Worm (Caenorhabditis elegans) whole organism, L4 larva: ENCODE data around the gene sod-3.

Experiments used
- D1046.2 ChIP-seq: fragments of 200-800 bp; sonication (Bioruptor generic); IDR thresholded peaks from 2 replicates; pipeline ENCODE4 v1.3.6; 2022; ENCODE audit warnings: missing genetic modification characterization, missing compliant biosample characterization
- F10B5.3 ChIP-seq: sonication (generic microtip); optimal IDR thresholded peaks from 2 replicates; lab custom pipeline; 2016; ENCODE audit warnings: mild to moderate bottlenecking, missing genetic modification characterization, missing compliant biosample characterization
- F26F4.8 ChIP-seq: fragments of 200-800 bp; sonication (Bioruptor generic); conservative IDR thresholded peaks from 2 replicates; pipeline ENCODE4 v1.3.6; 2022; ENCODE audit warnings: missing genetic modification characterization, missing compliant biosample characterization
- Y5F2A.4 ChIP-seq: fragments of 200-800 bp; sonication (Bioruptor generic); optimal IDR thresholded peaks from 2 replicates; lab custom pipeline; 2018; ENCODE audit warnings: mild to moderate bottlenecking, missing genetic modification characterization, missing compliant biosample characterization
- ZK337.2 ChIP-seq: fragments of 200-800 bp; sonication (Bioruptor generic); IDR thresholded peaks from 2 replicates; pipeline ENCODE4 v1.3.6; 2022; ENCODE audit warnings: missing genetic modification reagents, missing genetic modification characterization, missing compliant biosample characterization
- aly-2 ChIP-seq: sonication (generic microtip); optimal IDR thresholded peaks from 2 replicates; lab custom pipeline; 2018; ENCODE audit warnings: missing biosample characterization, missing genetic modification characterization
- ama-1 ChIP-seq: fragments of 150-350 bp; optimal IDR thresholded peaks from 2 replicates; lab custom pipeline; 2014; ENCODE audit warnings: inconsistent platforms, mixed read lengths
- arid-1 ChIP-seq: fragments of 200-800 bp; sonication (Bioruptor generic); conservative IDR thresholded peaks from 2 replicates; pipeline ENCODE4 v1.3.6; 2022; ENCODE audit warnings: missing genetic modification reagents, missing genetic modification characterization, missing compliant biosample characterization
- attf-4 ChIP-seq: sonication (generic microtip); optimal IDR thresholded peaks from 3 replicates; lab custom pipeline; 2017; ENCODE audit warnings: missing biosample characterization, missing genetic modification characterization
- ceh-20 ChIP-seq: fragments of 200-800 bp; sonication (Bioruptor generic); IDR thresholded peaks from 2 replicates; pipeline ENCODE4 v1.3.6; 2022; ENCODE audit warnings: missing genetic modification reagents, missing genetic modification characterization, missing compliant biosample characterization
- ceh-32 ChIP-seq: sonication (generic microtip); optimal IDR thresholded peaks from 2 replicates; lab custom pipeline; 2016; ENCODE audit warnings: mild to moderate bottlenecking, missing genetic modification characterization, missing compliant biosample characterization; ENCODE audit not compliant: poor library complexity
- ces-1 ChIP-seq: fragments of 150-350 bp; sonication (generic microtip); optimal IDR thresholded peaks from 4 replicates; lab custom pipeline; 2014; ENCODE audit warnings: missing biosample characterization, missing genetic modification reagents, missing genetic modification characterization
- cey-2 ChIP-seq: sonication (generic microtip); optimal IDR thresholded peaks from 3 replicates; lab custom pipeline; 2017; ENCODE audit warnings: missing genetic modification characterization, mild to moderate bottlenecking, missing compliant biosample characterization, antibody characterized with exemption, borderline replicate concordance; ENCODE audit not compliant: insufficient read depth
- daf-8 ChIP-seq: fragments of 200-800 bp; sonication (Bioruptor generic); IDR thresholded peaks from 2 replicates; pipeline ENCODE4 v1.3.6; 2022; ENCODE audit warnings: missing genetic modification characterization, missing compliant biosample characterization
- dmd-6 ChIP-seq: fragments of 200-800 bp; sonication (Bioruptor generic); IDR thresholded peaks from 2 replicates; pipeline ENCODE4 v1.3.6; 2022; ENCODE audit warnings: missing genetic modification reagents, missing genetic modification characterization, missing compliant biosample characterization
- dmd-8 ChIP-seq: fragments of 200-800 bp; sonication (Bioruptor generic); IDR thresholded peaks from 2 replicates; pipeline ENCODE4 v1.3.6; 2022; ENCODE audit warnings: missing genetic modification characterization, missing compliant biosample characterization
- dpl-1 ChIP-seq: fragments of 150-350 bp; optimal IDR thresholded peaks from 2 replicates; lab custom pipeline; 2014; ENCODE audit warnings: missing biosample characterization, missing genetic modification reagents, missing genetic modification characterization
- egl-27 ChIP-seq: sonication (generic microtip); optimal IDR thresholded peaks from 3 replicates; lab custom pipeline; 2017; ENCODE audit warnings: missing biosample characterization, missing genetic modification reagents, missing genetic modification characterization
- fos-1 ChIP-seq: fragments of 150-350 bp; optimal IDR thresholded peaks from 2 replicates; lab custom pipeline; 2014; ENCODE audit warnings: missing biosample characterization, missing genetic modification characterization
- gei-8 ChIP-seq: fragments of 200-800 bp; sonication (Bioruptor generic); optimal IDR thresholded peaks from 2 replicates; lab custom pipeline; 2018; ENCODE audit warnings: mild to moderate bottlenecking, missing genetic modification characterization, missing compliant biosample characterization
- hif-1 ChIP-seq, 2 experiments: sonication (generic microtip); optimal IDR thresholded peaks; 2 replicates each; lab custom pipeline; 2016 to 2017; ENCODE audit warnings: missing compliant biosample characterization in 2 of 2, missing genetic modification characterization in 2 of 2, missing genetic modification reagents in 2 of 2, missing genotype in 2 of 2, mild to moderate bottlenecking in 1 of 2
- hlh-11 ChIP-seq: fragments of 200-800 bp; sonication (Bioruptor generic); optimal IDR thresholded peaks from 2 replicates; lab custom pipeline; 2018; ENCODE audit warnings: mild to moderate bottlenecking, missing genetic modification characterization, missing compliant biosample characterization
- hlh-30 ChIP-seq: sonication (generic microtip); optimal IDR thresholded peaks from 2 replicates; lab custom pipeline; 2017; ENCODE audit warnings: antibody characterized with exemption, mild to moderate bottlenecking, missing genetic modification characterization, missing compliant biosample characterization; ENCODE audit not compliant: insufficient read depth
- jun-1 ChIP-seq: fragments of 150-350 bp; optimal IDR thresholded peaks from 2 replicates; lab custom pipeline; 2014; ENCODE audit warnings: missing biosample characterization, missing genetic modification reagents, missing genetic modification characterization
- lin-38 ChIP-seq: fragments of 200-800 bp; sonication (Bioruptor generic); IDR thresholded peaks from 2 replicates; pipeline ENCODE4 v1.3.6; 2022; ENCODE audit warnings: missing genetic modification reagents, missing genetic modification characterization, missing compliant biosample characterization
- lsy-2 ChIP-seq, 2 experiments: fragments of 150-350 bp in 1 of 2; sonication (generic microtip) in 1 of 2; optimal IDR thresholded peaks; 2 replicates each; lab custom pipeline; 2014 to 2017; ENCODE audit warnings: missing biosample characterization in 2 of 2, missing genetic modification characterization in 2 of 2
- mdl-1 ChIP-seq, 2 experiments: fragments of 150-350 bp in 1 of 2; sonication (generic microtip) in 1 of 2; optimal IDR thresholded peaks; 2 replicates each; lab custom pipeline; 2014 to 2017; ENCODE audit warnings: missing biosample characterization in 2 of 2, missing genetic modification characterization in 2 of 2
- mep-1 ChIP-seq: fragments of 150-350 bp; sonication (generic microtip); optimal IDR thresholded peaks from 3 replicates; lab custom pipeline; 2014; ENCODE audit warnings: missing biosample characterization, missing genetic modification characterization
- mxl-2 ChIP-seq: fragments of 200-800 bp; sonication (Bioruptor generic); conservative IDR thresholded peaks from 2 replicates; pipeline ENCODE4 v1.3.6; 2022; ENCODE audit warnings: missing genetic modification reagents, missing genetic modification characterization, missing compliant biosample characterization
- mxl-3 ChIP-seq: fragments of 200-800 bp; sonication (Bioruptor generic); optimal IDR thresholded peaks from 2 replicates; lab custom pipeline; 2018; ENCODE audit warnings: mild to moderate bottlenecking, missing genetic modification characterization, missing compliant biosample characterization
- nhr-11 ChIP-seq: fragments of 150-350 bp; optimal IDR thresholded peaks from 2 replicates; lab custom pipeline; 2014; ENCODE audit warnings: missing biosample characterization, missing genetic modification characterization
- nhr-237 ChIP-seq: sonication (generic microtip); optimal IDR thresholded peaks from 2 replicates; lab custom pipeline; 2017; ENCODE audit warnings: missing biosample characterization, missing genetic modification characterization
- nhr-25 ChIP-seq: sonication (generic microtip); optimal IDR thresholded peaks from 2 replicates; lab custom pipeline; 2017; ENCODE audit warnings: missing genetic modification characterization, mild to moderate bottlenecking, missing compliant biosample characterization, antibody characterized with exemption, moderate library complexity, borderline replicate concordance; ENCODE audit not compliant: insufficient read depth
- nhr-28 ChIP-seq: fragments of 150-350 bp; optimal IDR thresholded peaks from 2 replicates; lab custom pipeline; 2014; ENCODE audit warnings: missing biosample characterization, missing genetic modification characterization
- nhr-42 ChIP-seq: fragments of 200-800 bp; sonication (Bioruptor generic); IDR thresholded peaks from 2 replicates; pipeline ENCODE4 v1.3.6; 2022; ENCODE audit warnings: missing genetic modification characterization, missing compliant biosample characterization
- nhr-76 ChIP-seq: fragments of 150-350 bp; optimal IDR thresholded peaks from 2 replicates; lab custom pipeline; 2014; ENCODE audit warnings: missing biosample characterization, missing genetic modification characterization
- pha-4 ChIP-seq, 2 experiments: fragments of 150-350 bp in 1 of 2; fragments of 200-800 bp in 1 of 2; sonication (Bioruptor generic) in 1 of 2; IDR thresholded peaks in 1 of 2; optimal IDR thresholded peaks in 1 of 2; 2 replicates each; pipeline versions ENCODE4 v1.3.6 to Lab custom; 2014 to 2022; ENCODE audit warnings: missing genetic modification characterization in 2 of 2, missing genetic modification reagents in 2 of 2, missing biosample characterization in 1 of 2, missing compliant biosample characterization in 1 of 2
- php-3 ChIP-seq: fragments of 200-800 bp; sonication (Bioruptor generic); IDR thresholded peaks from 2 replicates; pipeline ENCODE4 v1.3.6; 2022; ENCODE audit warnings: missing genetic modification reagents, missing genetic modification characterization, missing compliant biosample characterization
- set-16 ChIP-seq: fragments of 200-800 bp; sonication (Bioruptor generic); IDR thresholded peaks from 2 replicates; pipeline ENCODE4 v1.3.6; 2022; ENCODE audit warnings: missing genetic modification reagents, missing genetic modification characterization, missing compliant biosample characterization
- snpc-4 ChIP-seq: fragments of 150-350 bp; optimal IDR thresholded peaks from 2 replicates; lab custom pipeline; 2014; ENCODE audit warnings: missing biosample characterization, missing genetic modification characterization
- unc-62 ChIP-seq, 3 experiments: fragments of 150-350 bp in 1 of 3; sonication (generic microtip); optimal IDR thresholded peaks in 2 of 3; peaks in 1 of 3; 1 replicate in 1 of 3; 2 replicates in 2 of 3; lab custom pipeline; 2014 to 2017; ENCODE audit warnings: missing biosample characterization in 3 of 3, missing genetic modification characterization in 3 of 3, missing genetic modification reagents in 3 of 3, missing genotype in 1 of 3
- vab-7 ChIP-seq: fragments of 200-800 bp; sonication (Bioruptor generic); IDR thresholded peaks from 2 replicates; pipeline ENCODE4 v1.3.6; 2022; ENCODE audit warnings: missing genetic modification reagents, missing genetic modification characterization, missing compliant biosample characterization
- zfp-2 ChIP-seq: sonication (generic microtip); optimal IDR thresholded peaks from 2 replicates; lab custom pipeline; 2016; ENCODE audit warnings: mild to moderate bottlenecking, missing genetic modification characterization, missing compliant biosample characterization
- ztf-7 ChIP-seq: fragments of 150-350 bp; optimal IDR thresholded peaks from 2 replicates; lab custom pipeline; 2014; ENCODE audit warnings: missing biosample characterization, missing genetic modification characterization

sod-3 gene

ce11 chrX:17058340-17058739, 34.2 kb upstream of the sod-3 start:
- TF ChIP-seq lsy-2 (tag; optimal IDR thresholded peaks at IDR 0.05; lab: Kevin White, UChicago) (peak in 1 of 2 experiments; percentile 7), jun-1 (no peak), mxl-2 (GFP tag; lab: Robert Waterston, UW) (no peak), cey-2 (tag; lab: Kevin White, UChicago) (no peak), dmd-6 (GFP tag; lab: Robert Waterston, UW) (peak; percentile 53; the same call in 1 of the 2 replicates), nhr-237 (tag; lab: Kevin White, UChicago) (no peak), ces-1 (no peak), hlh-30 (tag; lab: Kevin White, UChicago) (peak; percentile 89), Y5F2A.4 (no peak), nhr-11 (peak; percentile 7), set-16 (GFP tag; lab: Robert Waterston, UW) (peak; percentile 65), zfp-2 (tag; lab: Kevin White, UChicago) (no peak), dpl-1 (GFP tag; lab: Kevin White, UChicago) (no peak), php-3 (GFP tag; lab: Robert Waterston, UW) (0 out of 2 replicates have a peak, but pooled peaks have one; percentile 35), hif-1 (tag; optimal IDR thresholded peaks at IDR 0.05; lab: Kevin White, UChicago) (no peak), F10B5.3 (tag; lab: Kevin White, UChicago) (no peak), mxl-3 (GFP tag; lab: Kevin White, UChicago) (peak; percentile 28), ceh-20 (GFP tag; lab: Robert Waterston, UW) (0 out of 2 replicates have a peak, but pooled peaks have one; percentile 11), mdl-1 (tag; optimal IDR thresholded peaks at IDR 0.05; lab: Kevin White, UChicago) (peak in 1 of 2 experiments; percentile 65), mep-1 (tag; lab: Kevin White, UChicago) (peak; percentile 14), hlh-11 (tag; lab: Kevin White, UChicago) (peak; percentile 68), daf-8 (GFP tag; lab: Robert Waterston, UW) (no peak), ama-1 (lab: Kevin White, UChicago) (peak; percentile 17), pha-4 (GFP tag; IDR thresholded peaks at IDR 0.05; lab: Robert Waterston, UW) (no peak), pha-4 (tag; optimal IDR thresholded peaks at IDR 0.05; lab: Kevin White, UChicago) (no peak)

ce11 chrX:17059760-17060159, 32.8 kb upstream of the sod-3 start:
- TF ChIP-seq unc-62 (GFP tag; optimal IDR thresholded peaks at IDR 0.05 in 1 of 2; lab: Kevin White, UChicago) (peak in 1 of 2 experiments; percentile 30), unc-62 (tag; optimal IDR thresholded peaks at IDR 0.05; lab: Kevin White, UChicago) (no peak), F26F4.8 (GFP tag; lab: Robert Waterston, UW) (no peak)

DNA sequence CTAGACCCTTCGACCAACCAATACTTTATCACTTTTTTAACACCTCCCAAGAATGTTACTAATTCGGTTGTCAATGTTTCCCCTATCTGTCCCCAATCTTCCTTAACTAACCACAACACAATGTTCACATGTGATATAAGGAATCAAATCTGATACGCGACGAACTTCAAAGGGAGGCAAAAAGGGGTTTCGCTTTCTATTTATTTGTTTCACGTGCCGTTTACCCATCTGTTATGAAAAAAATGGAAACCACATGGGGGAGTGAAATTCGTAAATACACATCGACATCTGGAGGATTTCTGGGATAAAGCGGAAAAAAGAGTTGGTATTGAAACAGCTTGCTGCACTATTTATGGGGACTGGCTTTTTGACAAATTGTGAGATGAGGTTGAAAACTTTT, 30.4 kb upstream of the sod-3 start:
- no peak for TF ChIP-seq mep-1 (tag; lab: Kevin White, UChicago)
- no peak for TF ChIP-seq ztf-7 (tag; lab: Kevin White, UChicago)
- TF ChIP-seq hlh-30 (tag; lab: Kevin White, UChicago), result peak; percentile 84
- no peak for TF ChIP-seq ceh-32 (tag; lab: Kevin White, UChicago)
- TF ChIP-seq lin-38 (GFP tag; lab: Robert Waterston, UW), result no peak
- TF ChIP-seq D1046.2 (GFP tag; lab: Robert Waterston, UW), result no peak
- TF ChIP-seq set-16 (GFP tag; lab: Robert Waterston, UW), result no peak
- TF ChIP-seq egl-27 (tag; lab: Kevin White, UChicago), result no peak
- peak; percentile 48 for TF ChIP-seq mxl-3 (GFP tag; lab: Kevin White, UChicago)
- TF ChIP-seq nhr-11, result no peak
- no peak for TF ChIP-seq fos-1 (tag; lab: Kevin White, UChicago)
- TF ChIP-seq snpc-4, result no peak
- TF ChIP-seq ZK337.2 (GFP tag; lab: Robert Waterston, UW), result no peak
- TF ChIP-seq gei-8 (GFP tag; lab: Kevin White, UChicago), result no peak
- no peak for TF ChIP-seq attf-4
- TF ChIP-seq mdl-1 (tag; optimal IDR thresholded peaks at IDR 0.05; lab: Kevin White, UChicago), result peak in 1 of 2 experiments; percentile 42
- no peak for TF ChIP-seq aly-2 (tag; lab: Kevin White, UChicago)
- TF ChIP-seq arid-1 (GFP tag; lab: Robert Waterston, UW), result no peak
- no peak for TF ChIP-seq vab-7
- no peak for TF ChIP-seq dmd-8 (GFP tag; lab: Robert Waterston, UW)
- no peak for TF ChIP-seq nhr-76 (tag; lab: Kevin White, UChicago)
- TF ChIP-seq pha-4 (GFP tag; IDR thresholded peaks at IDR 0.05; lab: Robert Waterston, UW), result no peak
- no peak for TF ChIP-seq pha-4 (tag; optimal IDR thresholded peaks at IDR 0.05; lab: Kevin White, UChicago)
- no peak for TF ChIP-seq nhr-25 (tag; lab: Kevin White, UChicago)
- TF ChIP-seq nhr-42 (GFP tag; lab: Robert Waterston, UW), result no peak
- peak in 1 of 2 experiments; percentile 60 for TF ChIP-seq unc-62 (GFP tag; optimal IDR thresholded peaks at IDR 0.05 in 1 of 2; lab: Kevin White, UChicago)
- no peak for TF ChIP-seq unc-62 (tag; optimal IDR thresholded peaks at IDR 0.05; lab: Kevin White, UChicago)
- no peak for TF ChIP-seq cey-2 (tag; lab: Kevin White, UChicago)
- TF ChIP-seq nhr-28 (tag; lab: Kevin White, UChicago), result peak; percentile 28
- peak; percentile 24; the same call in 1 of the 2 replicates for TF ChIP-seq dmd-6 (GFP tag; lab: Robert Waterston, UW)
